Fruit fly (Drosophila melanogaster) whole organism, embryonic: ENCODE results near the gene Gk1.

Experiments
- Adf1 ChIP-seq: fragments of 200-800 bp; sonication (Bioruptor generic); IDR thresholded peaks from 2 replicates; pipeline ENCODE4 v1.3.6; 2022; ENCODE audit warnings: missing biosample characterization, missing genetic modification characterization
- Bteb2 ChIP-seq: fragments of 200-800 bp; sonication (Bioruptor generic); optimal IDR thresholded peaks from 2 replicates; lab custom pipeline; 2016; ENCODE audit warnings: missing biosample characterization, missing genetic modification characterization
- CG11085 ChIP-seq: fragments of 200-800 bp; sonication (Bioruptor generic); IDR thresholded peaks from 2 replicates; pipeline ENCODE4 v1.3.6; 2022; ENCODE audit warnings: missing biosample characterization, missing genetic modification characterization
- CG12659 ChIP-seq: fragments of 200-800 bp; sonication (Bioruptor generic); optimal IDR thresholded peaks from 3 replicates; lab custom pipeline; 2017; ENCODE audit warnings: mild to moderate bottlenecking, missing biosample characterization, missing genetic modification reagents, missing genetic modification characterization
- CG15073 ChIP-seq: fragments of 200-800 bp; sonication (Bioruptor generic); optimal IDR thresholded peaks from 2 replicates; lab custom pipeline; 2016; ENCODE audit warnings: missing biosample characterization, missing genetic modification characterization
- CG16813 ChIP-seq: fragments of 200-800 bp; sonication (Bioruptor generic); IDR thresholded peaks from 3 replicates; pipeline ENCODE4 v1.3.6; 2022; ENCODE audit warnings: missing biosample characterization, missing genetic modification characterization; ENCODE audit not compliant: partially characterized antibody
- CG17361 ChIP-seq: fragments of 200-800 bp; sonication (Bioruptor generic); IDR thresholded peaks from 3 replicates; pipeline ENCODE4 v1.3.6; 2022; ENCODE audit warnings: missing biosample characterization, missing genetic modification characterization
- CG18764 ChIP-seq: fragments of 200-800 bp; sonication (Bioruptor generic); optimal IDR thresholded peaks from 3 replicates; lab custom pipeline; 2016; ENCODE audit warnings: missing biosample characterization, missing genetic modification characterization
- CG2889 ChIP-seq: fragments of 200-800 bp; sonication (Bioruptor generic); IDR thresholded peaks from 3 replicates; pipeline ENCODE4 v1.3.6; 2022; ENCODE audit warnings: missing biosample characterization, missing genetic modification characterization
- CG34376 ChIP-seq: fragments of 200-800 bp; sonication (Bioruptor generic); optimal IDR thresholded peaks from 2 replicates; lab custom pipeline; 2018; ENCODE audit warnings: missing biosample characterization, mild to moderate bottlenecking, missing genetic modification characterization
- CG6854 ChIP-seq: fragments of 200-800 bp; sonication (Bioruptor generic); optimal IDR thresholded peaks from 3 replicates; lab custom pipeline; 2017; ENCODE audit warnings: missing biosample characterization, mild to moderate bottlenecking, missing genetic modification characterization
- CG7556 ChIP-seq: fragments of 200-800 bp; sonication (Bioruptor generic); optimal IDR thresholded peaks from 2 replicates; lab custom pipeline; 2017; ENCODE audit warnings: missing biosample characterization, mild to moderate bottlenecking, missing genetic modification characterization
- CG7963 ChIP-seq: fragments of 200-800 bp; sonication (Bioruptor generic); IDR thresholded peaks from 3 replicates; pipeline ENCODE4 v1.3.6; 2022; ENCODE audit warnings: missing biosample characterization, missing genetic modification characterization; ENCODE audit not compliant: partially characterized antibody
- CG8281 ChIP-seq: fragments of 200-800 bp; sonication (Bioruptor generic); optimal IDR thresholded peaks from 2 replicates; lab custom pipeline; 2018; ENCODE audit warnings: missing biosample characterization, mild to moderate bottlenecking, missing genetic modification characterization, moderate library complexity
- CG8388 ChIP-seq: fragments of 200-800 bp; sonication (Bioruptor generic); optimal IDR thresholded peaks from 2 replicates; lab custom pipeline; 2019; ENCODE audit warnings: missing biosample characterization, mild to moderate bottlenecking, missing genetic modification characterization, moderate library complexity
- CG8478 ChIP-seq: fragments of >200 bp; optimal IDR thresholded peaks from 2 replicates; lab custom pipeline; 2018
- CG9609 ChIP-seq: fragments of 200-800 bp; sonication (Bioruptor generic); optimal IDR thresholded peaks from 3 replicates; lab custom pipeline; 2016; ENCODE audit warnings: missing biosample characterization, missing genetic modification characterization
- Chrac-16 ChIP-seq: fragments of 200-800 bp; sonication (Bioruptor generic); optimal IDR thresholded peaks from 3 replicates; lab custom pipeline; 2016; ENCODE audit warnings: missing biosample characterization, missing genetic modification characterization
- D19A ChIP-seq: fragments of 200-800 bp; optimal IDR thresholded peaks from 3 replicates; lab custom pipeline; 2019; ENCODE audit warnings: missing biosample characterization, mild to moderate bottlenecking, missing genetic modification characterization, moderate library complexity
- Dfd ChIP-seq, 2 experiments: fragments of >200 bp; optimal IDR thresholded peaks; 2 replicates each; lab custom pipeline; 2017; ENCODE audit warnings: missing biosample characterization in 2 of 2, missing genetic modification characterization in 2 of 2
- E2f2 ChIP-seq: fragments of 200-800 bp; sonication (Bioruptor generic); IDR thresholded peaks from 2 replicates; pipeline ENCODE4 v1.3.6; 2022; ENCODE audit warnings: missing biosample characterization, missing genetic modification characterization
- Hr78 ChIP-seq, 2 experiments: fragments of 200-800 bp in 1 of 2; fragments of >200 bp in 1 of 2; sonication (Bioruptor generic) in 1 of 2; optimal IDR thresholded peaks; 2 replicates each; lab custom pipeline; 2017 to 2019; ENCODE audit warnings: missing biosample characterization in 2 of 2, missing genetic modification characterization in 2 of 2, mild to moderate bottlenecking in 1 of 2, moderate library complexity in 1 of 2
- Mad ChIP-seq: fragments of 200-800 bp; sonication (Bioruptor generic); optimal IDR thresholded peaks from 2 replicates; lab custom pipeline; 2016; ENCODE audit warnings: missing biosample characterization, missing genetic modification characterization
- NfI ChIP-seq: fragments of 200-800 bp; sonication (Bioruptor generic); optimal IDR thresholded peaks from 3 replicates; lab custom pipeline; 2018; ENCODE audit warnings: missing biosample characterization, mild to moderate bottlenecking, missing genetic modification characterization, moderate library complexity
- Oli ChIP-seq: fragments of 200-800 bp; sonication (Bioruptor generic); optimal IDR thresholded peaks from 2 replicates; lab custom pipeline; 2018; ENCODE audit warnings: missing biosample characterization, mild to moderate bottlenecking, missing genetic modification characterization, moderate library complexity
- Ptx1 ChIP-seq: fragments of 200-800 bp; sonication (Bioruptor generic); IDR thresholded peaks from 2 replicates; pipeline ENCODE4 v1.3.6; 2022; ENCODE audit warnings: missing biosample characterization, missing genetic modification characterization
- TFAM ChIP-seq: fragments of 200-800 bp; sonication (Bioruptor generic); optimal IDR thresholded peaks from 2 replicates; lab custom pipeline; 2017; ENCODE audit warnings: missing biosample characterization, missing genetic modification characterization, inconsistent platforms
- Taf1 ChIP-seq: fragments of 200-800 bp; sonication (Bioruptor generic); IDR thresholded peaks from 2 replicates; pipeline ENCODE4 v1.3.6; 2022; ENCODE audit warnings: missing biosample characterization, missing genetic modification characterization
- ash1 ChIP-seq: fragments of 200-800 bp; sonication (Bioruptor generic); optimal IDR thresholded peaks from 2 replicates; lab custom pipeline; 2018; ENCODE audit warnings: missing biosample characterization, mild to moderate bottlenecking, missing genetic modification characterization
- bcd ChIP-seq: fragments of 200-800 bp; sonication (Bioruptor generic); optimal IDR thresholded peaks from 2 replicates; lab custom pipeline; 2017; ENCODE audit warnings: missing biosample characterization, mild to moderate bottlenecking, missing genetic modification characterization
- croc ChIP-seq: fragments of 200-800 bp; sonication (Bioruptor generic); conservative IDR thresholded peaks from 3 replicates; pipeline ENCODE4 v1.3.6; 2022; ENCODE audit warnings: missing biosample characterization, missing genetic modification characterization
- crol ChIP-seq: fragments of 200-800 bp; sonication (Bioruptor generic); IDR thresholded peaks from 2 replicates; pipeline ENCODE4 v1.3.6; 2022; ENCODE audit warnings: missing biosample characterization, missing genetic modification characterization
- dati ChIP-seq: fragments of 200-800 bp; sonication (Bioruptor generic); IDR thresholded peaks from 2 replicates; pipeline ENCODE4 v1.3.6; 2022; ENCODE audit warnings: missing biosample characterization, missing genetic modification characterization
- esg ChIP-seq: fragments of 200-800 bp; sonication (Bioruptor generic); conservative IDR thresholded peaks from 2 replicates; pipeline ENCODE4 v1.3.6; 2022; ENCODE audit warnings: missing biosample characterization, missing genetic modification characterization
- gfzf ChIP-seq: fragments of 200-800 bp; sonication (Bioruptor generic); optimal IDR thresholded peaks from 2 replicates; lab custom pipeline; 2016; ENCODE audit warnings: missing biosample characterization, mild to moderate bottlenecking, missing genetic modification characterization, moderate library complexity
- hbn ChIP-seq: fragments of 200-800 bp; sonication (Bioruptor generic); IDR thresholded peaks from 2 replicates; pipeline ENCODE4 v1.3.6; 2022; ENCODE audit warnings: missing biosample characterization, missing genetic modification characterization; ENCODE audit not compliant: partially characterized antibody
- hth ChIP-seq: fragments of >200 bp; optimal IDR thresholded peaks from 2 replicates; lab custom pipeline; 2017; ENCODE audit warnings: inconsistent platforms
- ind ChIP-seq: fragments of 200-800 bp; sonication (Bioruptor generic); optimal IDR thresholded peaks from 3 replicates; lab custom pipeline; 2016; ENCODE audit warnings: missing biosample characterization, missing genetic modification characterization
- luna ChIP-seq: fragments of 200-800 bp; sonication (Bioruptor generic); optimal IDR thresholded peaks from 2 replicates; lab custom pipeline; 2016; ENCODE audit warnings: missing biosample characterization, missing genetic modification characterization
- phol ChIP-seq: fragments of 200-800 bp; sonication (Bioruptor generic); optimal IDR thresholded peaks from 3 replicates; lab custom pipeline; 2018; ENCODE audit warnings: missing biosample characterization, mild to moderate bottlenecking, missing genetic modification characterization, moderate library complexity
- pum ChIP-seq: fragments of 200-800 bp; sonication (Bioruptor generic); optimal IDR thresholded peaks from 2 replicates; lab custom pipeline; 2016; ENCODE audit warnings: missing biosample characterization, missing genetic modification characterization
- ranshi ChIP-seq: fragments of 200-800 bp; sonication (Bioruptor generic); IDR thresholded peaks from 2 replicates; pipeline ENCODE4 v1.3.6; 2022; ENCODE audit warnings: missing biosample characterization, missing genetic modification characterization
- sens ChIP-seq: fragments of 200-800 bp; sonication (Bioruptor generic); peaks from one replicate; lab custom pipeline; 2016; ENCODE audit warnings: missing biosample characterization, missing genetic modification characterization
- stwl ChIP-seq: fragments of 200-800 bp; sonication (Bioruptor generic); optimal IDR thresholded peaks from 3 replicates; lab custom pipeline; 2018; ENCODE audit warnings: missing biosample characterization, mild to moderate bottlenecking, missing genetic modification characterization, moderate library complexity
- sug ChIP-seq: fragments of 200-800 bp; optimal IDR thresholded peaks from 2 replicates; lab custom pipeline; 2019; ENCODE audit warnings: missing biosample characterization, mild to moderate bottlenecking, missing genetic modification characterization, moderate library complexity
- tup ChIP-seq: fragments of 200-800 bp; sonication (Bioruptor generic); optimal IDR thresholded peaks from 2 replicates; lab custom pipeline; 2016; ENCODE audit warnings: missing biosample characterization, mild to moderate bottlenecking, missing genetic modification characterization, moderate library complexity
- wdn ChIP-seq: fragments of 200-800 bp; sonication (Bioruptor generic); IDR thresholded peaks from 2 replicates; pipeline ENCODE4 v1.3.6; 2022; ENCODE audit warnings: missing biosample characterization, missing genetic modification characterization
- wek ChIP-seq: fragments of 200-800 bp; sonication (Bioruptor generic); optimal IDR thresholded peaks from 3 replicates; lab custom pipeline; 2018; ENCODE audit warnings: missing biosample characterization, mild to moderate bottlenecking, missing genetic modification characterization, moderate library complexity
- wor ChIP-seq: fragments of 200-800 bp; sonication (Bioruptor generic); IDR thresholded peaks from 2 replicates; pipeline ENCODE4 v1.3.6; 2022; ENCODE audit warnings: missing biosample characterization, missing genetic modification characterization
- yki ChIP-seq: fragments of >200 bp; optimal IDR thresholded peaks from 3 replicates; lab custom pipeline; 2018

The Gk1 gene

DNA sequence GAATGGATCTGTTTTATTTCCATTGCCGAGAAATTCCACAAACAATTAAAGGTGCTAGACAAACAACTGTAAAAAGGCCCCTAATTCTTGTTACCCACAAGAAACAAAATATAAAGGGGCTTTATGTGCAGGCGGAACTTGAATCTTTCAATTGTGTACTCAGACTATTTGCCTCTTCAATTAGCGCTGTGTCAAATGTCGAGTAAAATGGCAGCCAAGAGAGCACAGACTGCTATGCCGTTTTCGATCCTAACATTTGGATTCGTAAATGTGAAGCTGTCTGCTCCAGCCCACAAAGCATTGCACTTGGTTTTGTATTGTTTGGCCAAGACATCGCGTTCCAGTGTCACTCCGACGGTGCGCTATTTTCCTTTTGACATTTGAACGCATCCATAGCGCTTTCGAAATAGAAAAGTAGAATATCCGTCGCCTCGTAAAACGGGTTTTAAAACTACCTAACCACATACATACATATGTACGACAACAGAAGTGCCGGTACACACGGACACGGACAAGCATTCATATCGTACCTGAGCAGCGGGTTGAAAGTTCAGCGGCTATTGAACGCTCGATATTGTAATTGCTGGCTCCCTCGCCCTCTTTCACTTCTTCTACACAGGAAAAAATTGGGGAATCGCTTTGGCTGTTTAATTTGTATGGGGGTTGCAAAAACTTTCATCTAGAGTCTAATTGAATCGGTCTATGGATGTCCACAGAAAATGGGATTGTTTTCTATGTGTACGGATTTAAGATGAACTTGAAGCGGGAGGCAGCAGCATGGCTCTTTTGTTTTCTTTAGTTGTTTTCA is 39.5 kb downstream of the Gk1 start (continued):
- TF ChIP-seq sens (GFP tag; lab: Kevin White, UChicago) (peak; percentile 61), CG11085 (GFP tag; lab: Robert Waterston, UW) (no peak), CG12659 (GFP tag; lab: Kevin White, UChicago) (no peak), Dfd (GFP tag; optimal IDR thresholded peaks at IDR 0.05; lab: Kevin White, UChicago) (no peak), hth (no peak), phol (tag; lab: Kevin White, UChicago) (peak; percentile 30), yki (lab: Kevin White, UChicago) (no peak), Taf1 (GFP tag; lab: Robert Waterston, UW) (no peak), stwl (no peak), TFAM (GFP tag; lab: Kevin White, UChicago) (no peak), croc (no peak), sug (no peak), NfI (GFP tag; lab: Kevin White, UChicago) (peak; percentile 25), bcd (GFP tag; lab: Kevin White, UChicago) (peak; percentile 6), ind (GFP tag; lab: Kevin White, UChicago) (no peak), CG8478 (lab: Kevin White, UChicago) (no peak), Mad (GFP tag; lab: Kevin White, UChicago) (no peak), pum (GFP tag; lab: Kevin White, UChicago) (no peak), Adf1 (GFP tag; lab: Robert Waterston, UW) (no peak), hbn (GFP tag; lab: Robert Waterston, UW) (no peak), Ptx1 (GFP tag; lab: Robert Waterston, UW) (no peak), CG16813 (GFP tag; lab: Robert Waterston, UW) (no peak), CG2889 (GFP tag; lab: Robert Waterston, UW) (no peak), dati (GFP tag; lab: Robert Waterston, UW) (no peak), wor (GFP tag; lab: Robert Waterston, UW) (no peak), Chrac-16 (no peak), wek (GFP tag; lab: Kevin White, UChicago) (no peak), CG15073 (GFP tag; lab: Kevin White, UChicago) (no peak), ash1 (GFP tag; lab: Kevin White, UChicago) (no peak), CG6854 (no peak), gfzf (GFP tag; lab: Kevin White, UChicago) (no peak), Hr78 (GFP tag; optimal IDR thresholded peaks at IDR 0.05; lab: Kevin White, UChicago) (peak in 1 of 2 experiments; percentile 99), Bteb2 (GFP tag; lab: Kevin White, UChicago) (no peak), wdn (GFP tag; lab: Robert Waterston, UW) (no peak), CG34376 (no peak), luna (GFP tag; lab: Kevin White, UChicago) (no peak), CG7963 (no peak), CG9609 (GFP tag; lab: Kevin White, UChicago) (no peak), CG7556 (peak; percentile 20), CG17361 (no peak), crol (GFP tag; lab: Robert Waterston, UW) (no peak), tup (GFP tag; lab: Kevin White, UChicago) (no peak), E2f2 (GFP tag; lab: Robert Waterston, UW) (0 out of 2 replicates have a peak, but pooled peaks have one; percentile 17), D19A (tag; lab: Kevin White, UChicago) (peak; percentile 7), CG8388 (GFP tag; lab: Kevin White, UChicago) (peak; percentile 37), ranshi (no peak), Oli (tag; lab: Kevin White, UChicago) (peak; percentile 5), CG8281 (tag; lab: Kevin White, UChicago) (no peak), esg (GFP tag; lab: Robert Waterston, UW) (no peak), CG18764 (GFP tag; lab: Kevin White, UChicago) (peak; percentile 14)
